Worm (Caenorhabditis elegans) whole organism, L1 larva: ENCODE measurements around the gene act-5.
A peak's percentile ranks its signal among the peaks of the same experiment; 100 is the strongest.

ENCODE experiments used
- C04F5.9 ChIP-seq: sonication (generic microtip); optimal IDR thresholded peaks from 2 replicates; lab custom pipeline; 2016; ENCODE audit warnings: missing genetic modification characterization, missing compliant biosample characterization
- alr-1 ChIP-seq: fragments of 200-800 bp; sonication (Bioruptor generic); optimal IDR thresholded peaks from 2 replicates; lab custom pipeline; 2018; ENCODE audit warnings: borderline replicate concordance, mild to moderate bottlenecking, missing genetic modification characterization, missing compliant biosample characterization
- aly-2 ChIP-seq: fragments of 150-350 bp; optimal IDR thresholded peaks from 2 replicates; lab custom pipeline; 2014; ENCODE audit warnings: missing biosample characterization, missing genetic modification characterization
- ama-1 ChIP-seq: fragments of 150-350 bp; optimal IDR thresholded peaks from 2 replicates; lab custom pipeline; 2014
- blmp-1 ChIP-seq: fragments of 150-350 bp; optimal IDR thresholded peaks from 2 replicates; lab custom pipeline; 2014; ENCODE audit warnings: missing biosample characterization, missing genetic modification characterization
- ceh-82 ChIP-seq, 3 experiments: fragments of 150-350 bp in 1 of 3; sonication (generic microtip) in 2 of 3; optimal IDR thresholded peaks; 2 replicates each; lab custom pipeline; 2014 to 2017; ENCODE audit warnings: missing biosample characterization in 3 of 3, missing genetic modification characterization in 3 of 3
- ceh-90 ChIP-seq: sonication (generic microtip); optimal IDR thresholded peaks from 2 replicates; lab custom pipeline; 2016; ENCODE audit warnings: missing genetic modification characterization, missing compliant biosample characterization
- ces-1 ChIP-seq: fragments of 150-350 bp; optimal IDR thresholded peaks from 2 replicates; lab custom pipeline; 2014; ENCODE audit warnings: missing biosample characterization, missing genetic modification reagents, missing genetic modification characterization
- dpl-1 ChIP-seq, 3 experiments: fragments of 150-350 bp in 2 of 3; sonication (generic microtip) in 1 of 3; optimal IDR thresholded peaks; 2 replicates each; lab custom pipeline; 2014 to 2017; ENCODE audit warnings: missing biosample characterization in 3 of 3, missing genetic modification characterization in 3 of 3, missing genetic modification reagents in 3 of 3
- dsc-1 ChIP-seq: sonication (generic microtip); optimal IDR thresholded peaks from 2 replicates; lab custom pipeline; 2016; ENCODE audit warnings: mild to moderate bottlenecking, missing genetic modification characterization, missing compliant biosample characterization
- efl-1 ChIP-seq, 4 experiments: fragments of 150-350 bp; optimal IDR thresholded peaks in 3 of 4; peaks in 1 of 4; 1 replicate in 1 of 4; 2 replicates in 3 of 4; lab custom pipeline; 2014; ENCODE audit warnings: missing biosample characterization in 2 of 4, missing genetic modification characterization in 2 of 4, missing genetic modification reagents in 2 of 4
- egl-13 ChIP-seq: sonication (generic microtip); optimal IDR thresholded peaks from 2 replicates; lab custom pipeline; 2016; ENCODE audit warnings: missing genotype, missing genetic modification reagents, missing genetic modification characterization, missing compliant biosample characterization
- egl-27 ChIP-seq, 2 experiments: fragments of 150-350 bp in 1 of 2; sonication (generic microtip); optimal IDR thresholded peaks; 3 replicates each; lab custom pipeline; 2017 to 2018; ENCODE audit warnings: missing biosample characterization in 2 of 2, missing genetic modification characterization in 2 of 2, missing genetic modification reagents in 2 of 2
- elt-2 ChIP-seq: sonication (generic microtip); optimal IDR thresholded peaks from 2 replicates; lab custom pipeline; 2016; ENCODE audit warnings: missing genetic modification characterization, mild to moderate bottlenecking, inconsistent platforms, missing compliant biosample characterization, missing genetic modification reagents
- ets-5 ChIP-seq: fragments of 200-800 bp; sonication (Bioruptor generic); IDR thresholded peaks from 2 replicates; pipeline ENCODE4 v1.3.6; 2022; ENCODE audit warnings: missing genetic modification characterization, missing compliant biosample characterization
- fkh-10 ChIP-seq: sonication (generic microtip); optimal IDR thresholded peaks from 2 replicates; lab custom pipeline; 2017; ENCODE audit warnings: missing biosample characterization, missing genetic modification reagents, missing genetic modification characterization
- fkh-8 ChIP-seq: sonication (generic microtip); optimal IDR thresholded peaks from 2 replicates; lab custom pipeline; 2016; ENCODE audit warnings: mild to moderate bottlenecking, missing genetic modification characterization, missing compliant biosample characterization
- fos-1 ChIP-seq: fragments of 150-350 bp; optimal IDR thresholded peaks from 2 replicates; lab custom pipeline; 2014; ENCODE audit warnings: missing biosample characterization, missing genetic modification characterization
- isw-1 ChIP-seq: fragments of 200-800 bp; sonication (Bioruptor generic); IDR thresholded peaks from 2 replicates; pipeline ENCODE4 v1.3.6; 2022; ENCODE audit warnings: missing genetic modification characterization, missing compliant biosample characterization
- lin-14 ChIP-seq: fragments of 200-800 bp; sonication (Bioruptor generic); optimal IDR thresholded peaks from 2 replicates; lab custom pipeline; 2018; ENCODE audit warnings: mild to moderate bottlenecking, missing genetic modification characterization, moderate library complexity, missing compliant biosample characterization
- lin-35 ChIP-seq, 2 experiments: fragments of 150-350 bp; optimal IDR thresholded peaks; 2 replicates each; lab custom pipeline; 2014; ENCODE audit warnings: missing biosample characterization in 2 of 2, missing genetic modification characterization in 2 of 2, missing genetic modification reagents in 2 of 2
- lsy-2 ChIP-seq, 2 experiments: fragments of 150-350 bp; optimal IDR thresholded peaks; 2 replicates each; lab custom pipeline; 2014; ENCODE audit warnings: missing biosample characterization in 2 of 2, missing genetic modification characterization in 2 of 2
- mep-1 ChIP-seq: fragments of 150-350 bp; optimal IDR thresholded peaks from 2 replicates; lab custom pipeline; 2014; ENCODE audit warnings: missing biosample characterization, missing genetic modification characterization
- nhr-11 ChIP-seq: fragments of 150-350 bp; optimal IDR thresholded peaks from 2 replicates; lab custom pipeline; 2014; ENCODE audit warnings: missing biosample characterization, missing genetic modification characterization
- nhr-19 ChIP-seq: fragments of 200-800 bp; sonication (Bioruptor generic); conservative IDR thresholded peaks from 2 replicates; pipeline ENCODE4 v1.3.6; 2022; ENCODE audit warnings: missing genetic modification characterization, missing compliant biosample characterization
- nhr-47 ChIP-seq: sonication (generic microtip); optimal IDR thresholded peaks from 2 replicates; lab custom pipeline; 2016; ENCODE audit warnings: mild to moderate bottlenecking, missing genetic modification characterization, moderate library complexity, missing compliant biosample characterization
- nhr-71 ChIP-seq: sonication (generic microtip); optimal IDR thresholded peaks from 2 replicates; lab custom pipeline; 2016; ENCODE audit warnings: mild to moderate bottlenecking, missing genetic modification characterization, moderate library complexity, missing compliant biosample characterization
- nhr-76 ChIP-seq: sonication (generic microtip); optimal IDR thresholded peaks from 2 replicates; lab custom pipeline; 2017; ENCODE audit warnings: missing biosample characterization, missing genetic modification characterization
- nhr-85 ChIP-seq: sonication (generic microtip); peaks from one replicate; lab custom pipeline; 2016; ENCODE audit warnings: missing genetic modification characterization, inconsistent platforms, missing compliant biosample characterization
- pag-3 ChIP-seq: sonication (generic microtip); optimal IDR thresholded peaks from 2 replicates; lab custom pipeline; 2017; ENCODE audit warnings: missing genetic modification characterization, mild to moderate bottlenecking, missing compliant biosample characterization, antibody characterized with exemption, borderline replicate concordance; ENCODE audit not compliant: insufficient read depth
- pqm-1 ChIP-seq: sonication (generic microtip); optimal IDR thresholded peaks from 3 replicates; lab custom pipeline; 2017; ENCODE audit warnings: missing biosample characterization, missing genetic modification characterization
- rnt-1 ChIP-seq: sonication (generic microtip); optimal IDR thresholded peaks from 2 replicates; lab custom pipeline; 2016; ENCODE audit warnings: mild to moderate bottlenecking, missing genetic modification characterization, moderate library complexity, missing compliant biosample characterization
- snu-23 ChIP-seq: sonication (generic microtip); optimal IDR thresholded peaks from 2 replicates; lab custom pipeline; 2016; ENCODE audit warnings: missing genetic modification characterization, missing compliant biosample characterization
- sox-4 ChIP-seq: sonication (generic microtip); optimal IDR thresholded peaks from 2 replicates; lab custom pipeline; 2016; ENCODE audit warnings: missing genetic modification characterization, missing compliant biosample characterization
- sptf-1 ChIP-seq: fragments of 150-350 bp; optimal IDR thresholded peaks from 2 replicates; lab custom pipeline; 2014; ENCODE audit warnings: missing biosample characterization, missing genetic modification characterization
- swsn-7 ChIP-seq: sonication (generic microtip); optimal IDR thresholded peaks from 2 replicates; lab custom pipeline; 2016; ENCODE audit warnings: missing genetic modification characterization, missing compliant biosample characterization
- ztf-11 ChIP-seq, 2 experiments: sonication (generic microtip); optimal IDR thresholded peaks; 2 replicates each; lab custom pipeline; 2016 to 2017; ENCODE audit warnings: missing genetic modification characterization in 2 of 2, missing biosample characterization in 1 of 2, missing compliant biosample characterization in 1 of 2
- ztf-4 ChIP-seq: fragments of 150-350 bp; optimal IDR thresholded peaks from 2 replicates; lab custom pipeline; 2014; ENCODE audit warnings: missing biosample characterization, missing genetic modification characterization

The act-5 gene

ce11 chrIII:13564929-13565328, 40.9 kb downstream of the act-5 start, which contains the start of gene aldo-1:
Gene aldo-1 (minus strand): TSS chrIII:13564937.
- no peak for TF ChIP-seq nhr-11 (tag; lab: Kevin White, UChicago)
- TF ChIP-seq efl-1 (optimal IDR thresholded peaks at IDR 0.05; lab: Kevin White, UChicago), result peak; percentile 13 to 14
- peak; percentile 3 to 68 for TF ChIP-seq efl-1 (GFP tag; optimal IDR thresholded peaks at IDR 0.05 in 1 of 2; lab: Kevin White, UChicago)
- TF ChIP-seq ceh-82 (tag; optimal IDR thresholded peaks at IDR 0.05; lab: Kevin White, UChicago), result peak; percentile 6 to 38 (median 24)
- TF ChIP-seq fkh-10 (GFP tag; lab: Kevin White, UChicago), result peak; percentile 53
- peak; percentile 27 for TF ChIP-seq dsc-1 (tag; lab: Kevin White, UChicago)
- no peak for TF ChIP-seq ama-1 (lab: Kevin White, UChicago)
- no peak for TF ChIP-seq sox-4 (tag; lab: Kevin White, UChicago)
- TF ChIP-seq fos-1 (tag; lab: Kevin White, UChicago), result no peak
- TF ChIP-seq mep-1 (tag; lab: Kevin White, UChicago), result peak; percentile 30
- no peak for TF ChIP-seq sptf-1 (tag; lab: Kevin White, UChicago)
- TF ChIP-seq ces-1 (GFP tag; lab: Kevin White, UChicago), result peak; percentile 9
- peak; percentile 53 for TF ChIP-seq pag-3 (tag; lab: Kevin White, UChicago)
- TF ChIP-seq swsn-7 (tag; lab: Kevin White, UChicago), result peak; percentile 31
- TF ChIP-seq rnt-1 (tag; lab: Kevin White, UChicago), result peak; percentile 25
- no peak for TF ChIP-seq dpl-1 (GFP tag; optimal IDR thresholded peaks at IDR 0.05; lab: Kevin White, UChicago)
- TF ChIP-seq pqm-1, result no peak
- TF ChIP-seq nhr-19 (GFP tag; lab: Robert Waterston, UW), result peak; percentile 36; the same call in 1 of the 2 replicates
- TF ChIP-seq fkh-8, result peak; percentile 24
- peak; percentile 30 for TF ChIP-seq nhr-47
- no peak for TF ChIP-seq ets-5 (GFP tag; lab: Robert Waterston, UW)
- peak in 1 of 2 experiments; percentile 3 for TF ChIP-seq lin-35 (GFP tag; optimal IDR thresholded peaks at IDR 0.05; lab: Kevin White, UChicago)
- peak; percentile 60 for TF ChIP-seq snu-23
- 0 out of 2 replicates have a peak, but pooled peaks have one; percentile 7 for TF ChIP-seq isw-1 (GFP tag; lab: Robert Waterston, UW)
- TF ChIP-seq lsy-2 (tag; optimal IDR thresholded peaks at IDR 0.05; lab: Kevin White, UChicago), result peak in 1 of 2 experiments; percentile 20
- TF ChIP-seq alr-1, result no peak
- peak; percentile 65 for TF ChIP-seq nhr-71 (tag; lab: Kevin White, UChicago)
- peak; percentile 77 for TF ChIP-seq lin-14 (GFP tag; lab: Kevin White, UChicago)

ce11 chrIII:13563583-13563982, 42.3 kb downstream of the act-5 start:
- TF ChIP-seq blmp-1 (tag; lab: Kevin White, UChicago), result no peak
- no peak for TF ChIP-seq egl-27 (tag; optimal IDR thresholded peaks at IDR 0.05; lab: Kevin White, UChicago)
- no peak for TF ChIP-seq elt-2
- TF ChIP-seq C04F5.9 (tag; lab: Kevin White, UChicago), result no peak
- no peak for TF ChIP-seq nhr-47
- no peak for TF ChIP-seq lin-14 (GFP tag; lab: Kevin White, UChicago)
- no peak for TF ChIP-seq nhr-19 (GFP tag; lab: Robert Waterston, UW)
- no peak for TF ChIP-seq egl-13 (tag; lab: Kevin White, UChicago)
- no peak for TF ChIP-seq swsn-7 (tag; lab: Kevin White, UChicago)
- TF ChIP-seq ceh-90 (tag; lab: Kevin White, UChicago), result no peak
- no peak for TF ChIP-seq ztf-11 (tag; optimal IDR thresholded peaks at IDR 0.05; lab: Kevin White, UChicago)
- TF ChIP-seq ama-1 (lab: Kevin White, UChicago), result no peak

DNA sequence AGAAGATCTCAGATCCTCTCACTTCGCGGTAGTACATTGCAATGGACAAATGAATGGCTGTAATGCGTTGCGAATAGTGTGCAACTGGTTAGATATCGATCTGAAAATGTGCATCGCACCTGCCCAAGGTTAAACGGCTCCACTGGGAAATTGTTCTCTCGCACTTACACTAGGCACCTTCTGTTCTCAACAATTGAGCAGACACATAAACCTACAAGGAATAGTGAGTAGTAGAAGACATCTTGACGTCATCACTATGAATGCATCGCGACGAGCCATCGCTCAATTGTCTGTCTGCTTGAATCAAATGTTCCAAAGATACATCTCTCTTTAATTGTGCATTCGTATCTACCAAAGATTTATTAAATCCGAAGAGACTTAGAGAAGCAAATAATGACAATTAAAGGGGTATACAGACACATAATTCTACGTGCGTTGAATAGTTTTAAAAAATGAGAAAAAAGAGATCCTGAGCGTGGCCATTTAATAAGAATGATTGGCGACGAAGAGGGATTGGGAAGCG, 42.8 kb downstream of the act-5 start, which contains the start of gene T05D4.2:
TSS of gene T05D4.2 (minus strand) at position 83 of the 523 bp plus-strand sequence.
- TF ChIP-seq ztf-4 (peak; percentile 65), snu-23 (peak; percentile 2), swsn-7 (tag; lab: Kevin White, UChicago) (peak; percentile 19), nhr-85 (tag; lab: Kevin White, UChicago) (no peak), efl-1 (optimal IDR thresholded peaks at IDR 0.05; lab: Kevin White, UChicago) (peak in 1 of 2 experiments; percentile 20), efl-1 (GFP tag; optimal IDR thresholded peaks at IDR 0.05 in 1 of 2; lab: Kevin White, UChicago) (no peak), nhr-76 (no peak), aly-2 (peak; percentile 11), nhr-71 (tag; lab: Kevin White, UChicago) (peak; percentile 17)
- TF ChIP-seq, all 84 proteins: peak for 6
